Fruit fly (Drosophila melanogaster) whole organism, larva: ENCODE data around the gene Mdh1.

Experiments
- noc ChIP-seq: fragments of 200-800 bp; sonication (Bioruptor generic); optimal IDR thresholded peaks from 3 replicates; lab custom pipeline; 2019; ENCODE audit warnings: missing biosample characterization, mild to moderate bottlenecking, missing genetic modification characterization, moderate library complexity

Mdh1 gene

dm6 chr2L:10408122-10408576 lies 12.0 kb upstream of the Mdh1 start, which contains the start of the genes Ip259 and RpS27A:
Ip259 (plus strand) TSS chr2L:10408352.
RpS27A (plus strand) TSS chr2L:10408352.
- TF ChIP-seq noc, result no peak

dm6 chr2L:10405008-10405654 lies 9.0 kb upstream of the Mdh1 start, which contains the start of the genes CG17768, LSm-4 and Ir31a:
CG17768 (minus strand) TSS chr2L:10405203.
LSm-4 (minus strand) TSS chr2L:10405203.
Ir31a (plus strand) TSS chr2L:10405565.
- no peak for TF ChIP-seq noc

dm6 chr2L:10403803-10404315 lies 7.7 kb upstream of the Mdh1 start:
- TF ChIP-seq noc, result no peak

dm6 chr2L:10396877-10397587 lies 900 bp upstream of the Mdh1 start:
- TF ChIP-seq noc, result no peak

dm6 chr2L:10396488-10396824 lies 324 bp upstream of the Mdh1 start, which contains the start of gene Cnot4:
Cnot4 (plus strand) TSS chr2L:10396716.
- TF ChIP-seq noc, result no peak

- TF ChIP-seq noc, result no peak
Observed at dm6 chr2L:10395035-10395434, 1.1 kb downstream of the Mdh1 start.

dm6 chr2L:10393467-10393866 lies 2.7 kb downstream of the Mdh1 start:
- no peak for TF ChIP-seq noc

dm6 chr2L:10387869-10388726 lies 8.0 kb downstream of the Mdh1 start, which contains the start of gene da:
da (plus strand) TSS chr2L:10388105.
- TF ChIP-seq noc, result peak; percentile 31

dm6 chr2L:10386824-10387223 lies 9.3 kb downstream of the Mdh1 start:
- no peak for TF ChIP-seq noc

- TF ChIP-seq noc, result peak; percentile 53
Observed at dm6 chr2L:10386208-10386805, 9.8 kb downstream of the Mdh1 start, which contains the start of the genes Cdk1 and mRpS7. Cdk1 (minus strand) TSS chr2L:10386262. mRpS7 (plus strand) TSS chr2L:10386662.

- peak; percentile 97 for TF ChIP-seq noc
Observed at dm6 chr2L:10381890-10382450, 14.2 kb downstream of the Mdh1 start, which contains the start of gene CG5096. CG5096 (plus strand) TSS chr2L:10382263.

dm6 chr2L:10379865-10380264 lies 16.3 kb downstream of the Mdh1 start, which contains the start of gene gny:
gny (plus strand) TSS chr2L:10380103.
- TF ChIP-seq noc, result no peak

dm6 chr2L:10378631-10379030 lies 17.5 kb downstream of the Mdh1 start:
- no peak for TF ChIP-seq noc

dm6 chr2L:10376276-10376675 lies 19.9 kb downstream of the Mdh1 start:
- TF ChIP-seq noc, result no peak

- peak; percentile 11 for TF ChIP-seq noc
Observed at dm6 chr2L:10375464-10376236, 20.5 kb downstream of the Mdh1 start, which contains the start of the genes CG33303 and dpr19. CG33303 (minus strand) TSS chr2L:10375757. dpr19 (plus strand) TSS chr2L:10376168.
